Fruit fly (Drosophila melanogaster) whole organism, prepupa: ENCODE results near the gene HUWE1.

Source experiments
- Blimp-1 ChIP-seq: fragments of 200-800 bp; sonication (Bioruptor generic); optimal IDR thresholded peaks from 3 replicates; lab custom pipeline; 2017; ENCODE audit warnings: missing biosample characterization, missing genetic modification characterization, mild to moderate bottlenecking, moderate library complexity, missing genetic modification reagents
- CG10631 ChIP-seq: fragments of 200-800 bp; sonication (Bioruptor generic); optimal IDR thresholded peaks from 2 replicates; lab custom pipeline; 2016; ENCODE audit warnings: missing biosample characterization, missing genetic modification characterization
- CG10669 ChIP-seq: fragments of 200-800 bp; sonication (Bioruptor generic); optimal IDR thresholded peaks from 3 replicates; lab custom pipeline; 2018; ENCODE audit warnings: missing biosample characterization, mild to moderate bottlenecking, missing genetic modification characterization, moderate library complexity
- CG11294 ChIP-seq: fragments of 200-800 bp; sonication (Bioruptor generic); IDR thresholded peaks from 2 replicates; pipeline ENCODE4 v1.3.6; 2022; ENCODE audit warnings: missing biosample characterization, missing genetic modification characterization
- CG11762 ChIP-seq: fragments of 200-800 bp; sonication (Bioruptor generic); optimal IDR thresholded peaks from 3 replicates; lab custom pipeline; 2016; ENCODE audit warnings: missing biosample characterization, missing genetic modification characterization; ENCODE audit not compliant: insufficient read depth
- CG11902 ChIP-seq: fragments of 200-800 bp; sonication (Bioruptor generic); optimal IDR thresholded peaks from 3 replicates; lab custom pipeline; 2016; ENCODE audit warnings: missing biosample characterization, missing genetic modification characterization
- CG15336 ChIP-seq: fragments of 200-800 bp; sonication (Bioruptor generic); IDR thresholded peaks from 2 replicates; pipeline ENCODE4 v1.3.6; 2022; ENCODE audit warnings: missing biosample characterization, missing genetic modification characterization
- CG1621 ChIP-seq: fragments of 200-800 bp; sonication (Bioruptor generic); optimal IDR thresholded peaks from 3 replicates; lab custom pipeline; 2018; ENCODE audit warnings: missing biosample characterization, mild to moderate bottlenecking, missing genetic modification characterization
- CG16779 ChIP-seq: fragments of 200-800 bp; sonication (Bioruptor generic); optimal IDR thresholded peaks from 3 replicates; lab custom pipeline; 2017; ENCODE audit warnings: missing biosample characterization, mild to moderate bottlenecking, missing genetic modification characterization
- CG3032 ChIP-seq: fragments of 200-800 bp; optimal IDR thresholded peaks from 2 replicates; lab custom pipeline; 2019; ENCODE audit warnings: missing biosample characterization, mild to moderate bottlenecking, missing genetic modification characterization, moderate library complexity
- CG31627 ChIP-seq: fragments of 200-800 bp; sonication (Bioruptor generic); optimal IDR thresholded peaks from 3 replicates; lab custom pipeline; 2016; ENCODE audit warnings: missing biosample characterization, missing genetic modification characterization
- CG32006 ChIP-seq: fragments of 200-800 bp; sonication (Bioruptor generic); optimal IDR thresholded peaks from 3 replicates; lab custom pipeline; 2017; ENCODE audit warnings: missing biosample characterization, mild to moderate bottlenecking, missing genetic modification characterization
- CG34406 ChIP-seq: fragments of 200-800 bp; sonication (Bioruptor generic); optimal IDR thresholded peaks from 3 replicates; lab custom pipeline; 2016; ENCODE audit warnings: missing biosample characterization, missing genetic modification characterization
- CG3919 ChIP-seq: fragments of 200-800 bp; sonication (Bioruptor generic); optimal IDR thresholded peaks from 3 replicates; lab custom pipeline; 2016; ENCODE audit warnings: missing biosample characterization, missing genetic modification characterization
- CG4318 ChIP-seq: fragments of 200-800 bp; sonication (Bioruptor generic); optimal IDR thresholded peaks from 3 replicates; lab custom pipeline; 2017; ENCODE audit warnings: missing biosample characterization, mild to moderate bottlenecking, missing genetic modification characterization
- CG6163 ChIP-seq: fragments of 200-800 bp; sonication (Bioruptor generic); IDR thresholded peaks from 3 replicates; pipeline ENCODE4 v1.3.6; 2022; ENCODE audit warnings: missing biosample characterization, missing genetic modification characterization
- CG6792 ChIP-seq: fragments of 200-800 bp; sonication (Bioruptor generic); optimal IDR thresholded peaks from 3 replicates; lab custom pipeline; 2016; ENCODE audit warnings: missing biosample characterization, missing genetic modification characterization
- CG6808 ChIP-seq: fragments of 200-800 bp; sonication (Bioruptor generic); optimal IDR thresholded peaks from 3 replicates; lab custom pipeline; 2017; ENCODE audit warnings: missing biosample characterization, missing genetic modification characterization, mild to moderate bottlenecking, moderate library complexity, missing genetic modification reagents
- CG6854 ChIP-seq: fragments of 200-800 bp; sonication (Bioruptor generic); optimal IDR thresholded peaks from 2 replicates; lab custom pipeline; 2017; ENCODE audit warnings: missing biosample characterization, mild to moderate bottlenecking, missing genetic modification characterization
- CG7368 ChIP-seq: fragments of 200-800 bp; sonication (Bioruptor generic); optimal IDR thresholded peaks from 3 replicates; lab custom pipeline; 2016; ENCODE audit warnings: missing biosample characterization, missing genetic modification characterization
- CG8119 ChIP-seq: fragments of 200-800 bp; sonication (Bioruptor generic); IDR thresholded peaks from 3 replicates; pipeline ENCODE4 v1.3.6; 2022; ENCODE audit warnings: missing biosample characterization, missing genetic modification characterization
- CG8632 ChIP-seq: fragments of 200-800 bp; sonication (Bioruptor generic); optimal IDR thresholded peaks from 3 replicates; lab custom pipeline; 2016; ENCODE audit warnings: missing biosample characterization, missing genetic modification characterization
- CG9139 ChIP-seq: fragments of 200-800 bp; sonication (Bioruptor generic); optimal IDR thresholded peaks from 3 replicates; lab custom pipeline; 2017; ENCODE audit warnings: missing biosample characterization, mild to moderate bottlenecking, missing genetic modification characterization
- Eip75B ChIP-seq: fragments of 200-800 bp; sonication (Bioruptor generic); optimal IDR thresholded peaks from 3 replicates; lab custom pipeline; 2016; ENCODE audit warnings: missing biosample characterization, missing genetic modification characterization
- Eip78C ChIP-seq: fragments of 200-800 bp; sonication (Bioruptor generic); peaks from one replicate; lab custom pipeline; 2016; ENCODE audit warnings: missing biosample characterization, missing genetic modification characterization
- Eip93F ChIP-seq: fragments of 200-800 bp; sonication (Bioruptor generic); optimal IDR thresholded peaks from 2 replicates; lab custom pipeline; 2016; ENCODE audit warnings: missing biosample characterization, mild to moderate bottlenecking, missing genetic modification characterization
- Ets21C ChIP-seq: fragments of 200-800 bp; sonication (Bioruptor generic); optimal IDR thresholded peaks from 3 replicates; lab custom pipeline; 2016; ENCODE audit warnings: missing biosample characterization, missing genetic modification characterization
- Ets96B ChIP-seq: fragments of 200-800 bp; optimal IDR thresholded peaks from 2 replicates; lab custom pipeline; 2019; ENCODE audit warnings: missing biosample characterization, mild to moderate bottlenecking, missing genetic modification characterization, moderate library complexity
- Gug ChIP-seq: fragments of 200-800 bp; sonication (Bioruptor generic); IDR thresholded peaks from 2 replicates; pipeline ENCODE4 v1.3.6; 2022; ENCODE audit warnings: missing biosample characterization, missing genetic modification characterization
- Hr38 ChIP-seq: sonication (Bioruptor generic); optimal IDR thresholded peaks from 2 replicates; lab custom pipeline; 2016; ENCODE audit warnings: missing biosample characterization, missing genetic modification characterization
- Hr39 ChIP-seq: fragments of 200-800 bp; sonication (Bioruptor generic); optimal IDR thresholded peaks from 2 replicates; lab custom pipeline; 2016; ENCODE audit warnings: missing biosample characterization, missing genetic modification characterization
- Hr4 ChIP-seq: fragments of 200-800 bp; sonication (Bioruptor generic); optimal IDR thresholded peaks from 3 replicates; lab custom pipeline; 2016; ENCODE audit warnings: missing biosample characterization, missing genetic modification characterization
- OdsH ChIP-seq: fragments of 200-800 bp; sonication (Bioruptor generic); optimal IDR thresholded peaks from 3 replicates; lab custom pipeline; 2016; ENCODE audit warnings: missing biosample characterization, missing genetic modification characterization
- Smox ChIP-seq: fragments of 200-800 bp; sonication (Bioruptor generic); optimal IDR thresholded peaks from 3 replicates; lab custom pipeline; 2016; ENCODE audit warnings: missing biosample characterization, missing genetic modification characterization
- Sox102F ChIP-seq: fragments of 200-800 bp; sonication (Bioruptor generic); optimal IDR thresholded peaks from 2 replicates; lab custom pipeline; 2016; ENCODE audit warnings: missing biosample characterization, mild to moderate bottlenecking, missing genetic modification characterization
- achi ChIP-seq: fragments of 200-800 bp; sonication (Bioruptor generic); optimal IDR thresholded peaks from 3 replicates; lab custom pipeline; 2016; ENCODE audit warnings: missing biosample characterization, missing genetic modification characterization
- acj6 ChIP-seq: fragments of 200-800 bp; sonication (Bioruptor generic); optimal IDR thresholded peaks from 3 replicates; lab custom pipeline; 2016; ENCODE audit warnings: missing biosample characterization, missing genetic modification characterization
- cyc ChIP-seq: fragments of 200-800 bp; sonication (Bioruptor generic); optimal IDR thresholded peaks from 3 replicates; lab custom pipeline; 2016; ENCODE audit warnings: missing biosample characterization, missing genetic modification characterization
- dac ChIP-seq: fragments of 200-800 bp; sonication (Bioruptor generic); optimal IDR thresholded peaks from 2 replicates; lab custom pipeline; 2017; ENCODE audit warnings: missing biosample characterization, mild to moderate bottlenecking, missing genetic modification characterization
- dsx ChIP-seq: fragments of 200-800 bp; optimal IDR thresholded peaks from 3 replicates; lab custom pipeline; 2019; ENCODE audit warnings: missing biosample characterization, mild to moderate bottlenecking, missing genetic modification characterization, moderate library complexity; ENCODE audit not compliant: poor library complexity, severe bottlenecking
- eg ChIP-seq: fragments of 200-800 bp; sonication (Bioruptor generic); IDR thresholded peaks from 3 replicates; pipeline ENCODE4 v1.3.6; 2022; ENCODE audit warnings: missing biosample characterization, missing genetic modification characterization
- esn ChIP-seq: fragments of 200-800 bp; sonication (Bioruptor generic); optimal IDR thresholded peaks from 2 replicates; lab custom pipeline; 2016; ENCODE audit warnings: missing biosample characterization, mild to moderate bottlenecking, missing genetic modification characterization, moderate library complexity
- fd85E ChIP-seq: fragments of 200-800 bp; sonication (Bioruptor generic); optimal IDR thresholded peaks from 3 replicates; lab custom pipeline; 2016; ENCODE audit warnings: missing biosample characterization, missing genetic modification characterization
- fkh ChIP-seq: fragments of 200-800 bp; sonication (Bioruptor generic); optimal IDR thresholded peaks from 3 replicates; lab custom pipeline; 2017; ENCODE audit warnings: missing biosample characterization, mild to moderate bottlenecking, missing genetic modification characterization, moderate library complexity
- lz ChIP-seq: fragments of 200-800 bp; sonication (Bioruptor generic); optimal IDR thresholded peaks from 3 replicates; lab custom pipeline; 2016; ENCODE audit warnings: missing biosample characterization, missing genetic modification characterization
- pdm3 ChIP-seq: fragments of 200-800 bp; sonication (Bioruptor generic); optimal IDR thresholded peaks from 3 replicates; lab custom pipeline; 2016; ENCODE audit warnings: missing biosample characterization, missing genetic modification characterization
- salr ChIP-seq, 2 experiments: fragments of 200-800 bp; sonication (Bioruptor generic); optimal IDR thresholded peaks; 3 replicates each; lab custom pipeline; 2016 to 2018; ENCODE audit warnings: missing biosample characterization in 2 of 2, missing genetic modification characterization in 2 of 2, mild to moderate bottlenecking in 1 of 2
- spab ChIP-seq: fragments of 200-800 bp; sonication (Bioruptor generic); optimal IDR thresholded peaks from 2 replicates; lab custom pipeline; 2017; ENCODE audit warnings: missing biosample characterization, mild to moderate bottlenecking, missing genetic modification characterization, missing genetic modification reagents
- ss ChIP-seq, 2 experiments: fragments of 200-800 bp; sonication (Bioruptor generic); optimal IDR thresholded peaks; 2 replicates in 1 of 2; 3 replicates in 1 of 2; lab custom pipeline; 2017 to 2018; ENCODE audit warnings: mild to moderate bottlenecking in 2 of 2, missing biosample characterization in 2 of 2, missing genetic modification characterization in 2 of 2, moderate library complexity in 1 of 2
- svp ChIP-seq: fragments of 200-800 bp; sonication (Bioruptor generic); peaks from one replicate; lab custom pipeline; 2016; ENCODE audit warnings: missing biosample characterization, missing genetic modification characterization
- vri ChIP-seq: fragments of 200-800 bp; sonication (Bioruptor generic); optimal IDR thresholded peaks from 3 replicates; lab custom pipeline; 2016; ENCODE audit warnings: missing biosample characterization, mild to moderate bottlenecking, missing genetic modification characterization

The HUWE1 gene

DNA sequence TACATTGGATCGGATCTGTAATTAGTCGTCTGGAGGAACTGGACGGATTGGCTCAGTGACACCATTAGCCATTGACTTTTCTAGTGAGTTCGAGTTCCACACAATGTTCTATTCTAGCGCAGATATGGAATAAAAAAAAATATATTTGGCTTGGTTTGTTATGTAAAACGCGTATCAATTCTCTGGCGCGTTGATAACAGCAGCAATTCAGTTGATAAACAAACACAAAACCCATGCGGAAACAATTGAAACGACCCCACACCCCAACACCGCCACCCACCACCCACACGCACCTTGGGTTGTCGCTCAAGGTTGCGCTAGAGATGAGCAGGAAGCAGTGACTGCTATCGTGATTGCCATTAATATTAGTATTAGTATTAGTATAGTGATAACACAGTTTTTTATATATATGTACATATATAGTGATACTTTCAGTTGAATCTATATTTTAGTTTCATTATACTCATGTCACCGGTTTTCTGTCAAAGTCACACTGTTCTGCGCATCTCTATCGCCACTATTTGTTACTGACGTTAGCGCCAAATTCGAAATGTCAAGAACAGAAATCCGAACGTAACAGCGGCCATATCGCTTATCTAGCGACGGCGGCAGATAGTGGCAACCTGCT lies 14.7 kb upstream of the HUWE1 start:
- peak; percentile 79 for TF ChIP-seq cyc (GFP tag; lab: Kevin White, UChicago)
- peak; percentile 73 for TF ChIP-seq Eip75B
- TF ChIP-seq Hr38 (GFP tag; lab: Kevin White, UChicago): no peak
- no peak for TF ChIP-seq CG16779
- peak; percentile 88 for TF ChIP-seq CG3919 (GFP tag; lab: Kevin White, UChicago)
- TF ChIP-seq CG11762 (GFP tag; lab: Kevin White, UChicago): peak; percentile 84
- peak; percentile 71 for TF ChIP-seq CG9139 (GFP tag; lab: Kevin White, UChicago)
- TF ChIP-seq fkh (GFP tag; lab: Kevin White, UChicago): peak; percentile 89
- TF ChIP-seq Gug (GFP tag; lab: Robert Waterston, UW): peak; percentile 89
- TF ChIP-seq Sox102F (GFP tag; lab: Kevin White, UChicago): peak; percentile 69
- TF ChIP-seq Ets21C: peak; percentile 59
- peak; percentile 66 for TF ChIP-seq Blimp-1 (GFP tag; lab: Kevin White, UChicago)
- TF ChIP-seq Smox: peak; percentile 75
- peak; percentile 88 for TF ChIP-seq CG11294 (GFP tag; lab: Robert Waterston, UW)
- TF ChIP-seq esn (GFP tag; lab: Kevin White, UChicago): peak; percentile 82
- peak; percentile 74 for TF ChIP-seq lz (GFP tag; lab: Kevin White, UChicago)
- TF ChIP-seq CG8632 (GFP tag; lab: Kevin White, UChicago): peak; percentile 79
- peak; percentile 78 for TF ChIP-seq CG11902 (GFP tag; lab: Kevin White, UChicago)
- TF ChIP-seq CG10631: peak; percentile 90
- TF ChIP-seq dsx (GFP tag; lab: Kevin White, UChicago): peak; percentile 87
- peak; percentile 82 to 84 for TF ChIP-seq ss (GFP tag; optimal IDR thresholded peaks at IDR 0.05; lab: Kevin White, UChicago)
- TF ChIP-seq CG31627 (GFP tag; lab: Kevin White, UChicago): peak; percentile 61
- TF ChIP-seq Hr4 (GFP tag; lab: Kevin White, UChicago): peak; percentile 67
- TF ChIP-seq acj6: peak; percentile 84
- peak; percentile 93 for TF ChIP-seq eg (GFP tag; lab: Robert Waterston, UW)
- TF ChIP-seq vri (GFP tag; lab: Kevin White, UChicago): peak; percentile 82
- peak; percentile 86 for TF ChIP-seq svp (GFP tag; lab: Kevin White, UChicago)
- peak; percentile 48 for TF ChIP-seq CG6854 (GFP tag; lab: Kevin White, UChicago)
- TF ChIP-seq CG4318 (GFP tag; lab: Kevin White, UChicago): peak; percentile 79
- peak; percentile 71 for TF ChIP-seq Eip93F (GFP tag; lab: Kevin White, UChicago)
- peak; percentile 86 for TF ChIP-seq CG32006 (GFP tag; lab: Kevin White, UChicago)
- peak; percentile 78 for TF ChIP-seq CG6808 (GFP tag; lab: Kevin White, UChicago)
- peak; percentile 76 for TF ChIP-seq CG7368 (GFP tag; lab: Kevin White, UChicago)
- peak; percentile 86 for TF ChIP-seq Ets96B (tag; lab: Kevin White, UChicago)
- peak; percentile 72 for TF ChIP-seq Hr39 (GFP tag; lab: Kevin White, UChicago)
- TF ChIP-seq salr (GFP tag; optimal IDR thresholded peaks at IDR 0.05; lab: Kevin White, UChicago): peak; percentile 53 to 57
- TF ChIP-seq spab (GFP tag; lab: Kevin White, UChicago): peak; percentile 78
- peak; percentile 83 for TF ChIP-seq CG10669 (GFP tag; lab: Kevin White, UChicago)
- peak; percentile 83 for TF ChIP-seq CG15336
- TF ChIP-seq OdsH: peak; percentile 86
- TF ChIP-seq achi (GFP tag; lab: Kevin White, UChicago): peak; percentile 92
- peak; percentile 83 for TF ChIP-seq CG6792 (GFP tag; lab: Kevin White, UChicago)
- peak; percentile 79 for TF ChIP-seq pdm3 (GFP tag; lab: Kevin White, UChicago)
- peak; percentile 78 for TF ChIP-seq CG34406 (GFP tag; lab: Kevin White, UChicago)
- TF ChIP-seq dac (GFP tag; lab: Kevin White, UChicago): peak; percentile 76
- no peak for TF ChIP-seq fd85E (GFP tag; lab: Kevin White, UChicago)
- peak; percentile 76 for TF ChIP-seq CG1621 (tag; lab: Kevin White, UChicago)
- peak; percentile 93 for TF ChIP-seq Eip78C (GFP tag; lab: Kevin White, UChicago)
- peak; percentile 74 for TF ChIP-seq CG8119 (GFP tag; lab: Robert Waterston, UW)
- peak; percentile 94 for TF ChIP-seq CG6163 (GFP tag; lab: Robert Waterston, UW)
- TF ChIP-seq CG3032: peak; percentile 86
